Worm (Caenorhabditis elegans) whole organism, L2 larva: ENCODE data around the gene sel-11.
A peak's percentile ranks its signal among the peaks of the same experiment; 100 is the strongest.

Experiments
- C34F6.9 ChIP-seq: fragments of 150-350 bp; optimal IDR thresholded peaks from 2 replicates; lab custom pipeline; 2014; ENCODE audit warnings: missing biosample characterization, missing genetic modification characterization
- F13H6.1 ChIP-seq: sonication (generic microtip); optimal IDR thresholded peaks from 2 replicates; lab custom pipeline; 2016; ENCODE audit warnings: missing genetic modification characterization, missing compliant biosample characterization
- R02D3.7 ChIP-seq: fragments of 150-350 bp; optimal IDR thresholded peaks from 2 replicates; lab custom pipeline; 2014; ENCODE audit warnings: missing biosample characterization, missing genetic modification characterization
- Y55F3AM.14 ChIP-seq: fragments of 200-800 bp; sonication (Bioruptor generic); optimal IDR thresholded peaks from 2 replicates; lab custom pipeline; 2018; ENCODE audit warnings: mild to moderate bottlenecking, missing genetic modification characterization, missing compliant biosample characterization
- ZK546.5 ChIP-seq: sonication (generic microtip); optimal IDR thresholded peaks from 2 replicates; lab custom pipeline; 2017; ENCODE audit warnings: missing biosample characterization, missing genetic modification characterization
- alr-1 ChIP-seq: fragments of 150-350 bp; optimal IDR thresholded peaks from 2 replicates; lab custom pipeline; 2014; ENCODE audit warnings: missing biosample characterization, missing genetic modification characterization
- aly-2 ChIP-seq: fragments of 150-350 bp; optimal IDR thresholded peaks from 2 replicates; lab custom pipeline; 2014; ENCODE audit warnings: missing biosample characterization, missing genetic modification characterization
- ama-1 ChIP-seq: fragments of 150-350 bp; optimal IDR thresholded peaks from 2 replicates; lab custom pipeline; 2018; ENCODE audit warnings: inconsistent platforms
- blmp-1 ChIP-seq: sonication (generic microtip); optimal IDR thresholded peaks from 2 replicates; lab custom pipeline; 2017; ENCODE audit warnings: missing genetic modification characterization, mild to moderate bottlenecking, missing compliant biosample characterization, antibody characterized with exemption, moderate library complexity; ENCODE audit not compliant: insufficient read depth
- ceh-16 ChIP-seq: fragments of 150-350 bp; optimal IDR thresholded peaks from 2 replicates; lab custom pipeline; 2014; ENCODE audit warnings: missing biosample characterization, missing genetic modification characterization
- ceh-82 ChIP-seq: fragments of 150-350 bp; optimal IDR thresholded peaks from 2 replicates; lab custom pipeline; 2014; ENCODE audit warnings: missing biosample characterization, missing genetic modification characterization
- crh-2 ChIP-seq: sonication (generic microtip); optimal IDR thresholded peaks from 2 replicates; lab custom pipeline; 2017; ENCODE audit warnings: missing biosample characterization, missing genetic modification characterization
- dmd-4 ChIP-seq: sonication (generic microtip); optimal IDR thresholded peaks from 2 replicates; lab custom pipeline; 2017; ENCODE audit warnings: missing biosample characterization, missing genetic modification characterization
- egl-27 ChIP-seq: sonication (generic microtip); optimal IDR thresholded peaks from 3 replicates; lab custom pipeline; 2017; ENCODE audit warnings: missing biosample characterization, missing genetic modification reagents, missing genetic modification characterization
- elt-1 ChIP-seq: fragments of 150-350 bp; optimal IDR thresholded peaks from 2 replicates; lab custom pipeline; 2014; ENCODE audit warnings: missing biosample characterization, missing genetic modification characterization
- elt-3 ChIP-seq: sonication (generic microtip); optimal IDR thresholded peaks from 2 replicates; lab custom pipeline; 2017; ENCODE audit warnings: missing biosample characterization, missing genetic modification characterization
- lin-13 ChIP-seq: fragments of 150-350 bp; optimal IDR thresholded peaks from 2 replicates; lab custom pipeline; 2014; ENCODE audit warnings: missing biosample characterization, missing genetic modification reagents, missing genetic modification characterization
- lin-39 ChIP-seq: fragments of 150-350 bp; optimal IDR thresholded peaks from 2 replicates; lab custom pipeline; 2014; ENCODE audit warnings: missing biosample characterization, missing genetic modification reagents, missing genetic modification characterization
- lsy-2 ChIP-seq, 2 experiments: fragments of 150-350 bp in 1 of 2; sonication (generic microtip) in 1 of 2; optimal IDR thresholded peaks; 2 replicates each; lab custom pipeline; 2014 to 2017; ENCODE audit warnings: missing biosample characterization in 2 of 2, missing genetic modification characterization in 2 of 2
- mab-5 ChIP-seq: fragments of 150-350 bp; optimal IDR thresholded peaks from 2 replicates; lab custom pipeline; 2014; ENCODE audit warnings: missing biosample characterization, missing genetic modification characterization
- mdl-1 ChIP-seq, 2 experiments: fragments of 150-350 bp in 1 of 2; sonication (generic microtip) in 1 of 2; optimal IDR thresholded peaks; 2 replicates each; lab custom pipeline; 2017; ENCODE audit warnings: missing biosample characterization in 2 of 2, missing genetic modification characterization in 2 of 2
- nhr-10 ChIP-seq: sonication (generic microtip); optimal IDR thresholded peaks from 2 replicates; lab custom pipeline; 2017; ENCODE audit warnings: missing biosample characterization, missing genetic modification characterization
- nhr-11 ChIP-seq: fragments of 150-350 bp; optimal IDR thresholded peaks from 2 replicates; lab custom pipeline; 2014; ENCODE audit warnings: missing biosample characterization, missing genetic modification characterization
- nhr-12 ChIP-seq: fragments of 150-350 bp; optimal IDR thresholded peaks from 2 replicates; lab custom pipeline; 2014; ENCODE audit warnings: missing biosample characterization, missing genetic modification characterization
- nhr-129 ChIP-seq: fragments of 150-350 bp; optimal IDR thresholded peaks from 2 replicates; lab custom pipeline; 2014; ENCODE audit warnings: missing biosample characterization, missing genetic modification characterization
- nhr-21 ChIP-seq: fragments of 150-350 bp; optimal IDR thresholded peaks from 2 replicates; lab custom pipeline; 2014; ENCODE audit warnings: missing biosample characterization, missing genetic modification characterization
- nhr-23 ChIP-seq: fragments of 150-350 bp; optimal IDR thresholded peaks from 2 replicates; lab custom pipeline; 2014; ENCODE audit warnings: missing biosample characterization, missing genetic modification reagents, missing genetic modification characterization
- nhr-237 ChIP-seq: fragments of 150-350 bp; optimal IDR thresholded peaks from 2 replicates; lab custom pipeline; 2014; ENCODE audit warnings: missing biosample characterization, missing genetic modification characterization
- nhr-25 ChIP-seq: fragments of 150-350 bp; sonication (generic microtip); optimal IDR thresholded peaks from 3 replicates; lab custom pipeline; 2014; ENCODE audit warnings: missing biosample characterization, missing genetic modification characterization
- nhr-6 ChIP-seq: fragments of 150-350 bp; optimal IDR thresholded peaks from 2 replicates; lab custom pipeline; 2014; ENCODE audit warnings: missing biosample characterization, missing genetic modification characterization
- nhr-77 ChIP-seq: fragments of 150-350 bp; optimal IDR thresholded peaks from 2 replicates; lab custom pipeline; 2014; ENCODE audit warnings: missing biosample characterization, missing genetic modification characterization
- peb-1 ChIP-seq: fragments of 150-350 bp; optimal IDR thresholded peaks from 2 replicates; lab custom pipeline; 2014; ENCODE audit warnings: missing biosample characterization, missing genetic modification characterization
- skn-1 ChIP-seq: sonication (generic microtip); optimal IDR thresholded peaks from 2 replicates; lab custom pipeline; 2017; ENCODE audit warnings: missing biosample characterization, missing genetic modification characterization
- sma-3 ChIP-seq: sonication (generic microtip); optimal IDR thresholded peaks from 2 replicates; lab custom pipeline; 2016; ENCODE audit warnings: missing genetic modification reagents, missing genetic modification characterization, missing compliant biosample characterization
- sma-9 ChIP-seq, 2 experiments: fragments of 150-350 bp in 1 of 2; sonication (generic microtip) in 1 of 2; optimal IDR thresholded peaks; 2 replicates each; lab custom pipeline; 2014 to 2016; ENCODE audit warnings: missing genetic modification characterization in 2 of 2, mild to moderate bottlenecking in 1 of 2, missing biosample characterization in 1 of 2, missing compliant biosample characterization in 1 of 2, missing genetic modification reagents in 1 of 2, moderate library complexity in 1 of 2
- snpc-4 ChIP-seq: fragments of 150-350 bp; optimal IDR thresholded peaks from 2 replicates; lab custom pipeline; 2014; ENCODE audit warnings: missing biosample characterization, missing genetic modification characterization
- unc-39 ChIP-seq: fragments of 150-350 bp; optimal IDR thresholded peaks from 2 replicates; lab custom pipeline; 2014; ENCODE audit warnings: missing biosample characterization, missing genetic modification characterization
- unc-55 ChIP-seq: fragments of 150-350 bp; sonication (generic microtip); optimal IDR thresholded peaks from 3 replicates; lab custom pipeline; 2014; ENCODE audit warnings: missing biosample characterization, missing genetic modification reagents, missing genetic modification characterization
- unc-62 ChIP-seq: fragments of 150-350 bp; optimal IDR thresholded peaks from 2 replicates; lab custom pipeline; 2014; ENCODE audit warnings: missing biosample characterization, missing genetic modification reagents, missing genetic modification characterization
- zag-1 ChIP-seq: fragments of 150-350 bp; optimal IDR thresholded peaks from 2 replicates; lab custom pipeline; 2014; ENCODE audit warnings: missing biosample characterization, missing genetic modification characterization
- ztf-1 ChIP-seq: fragments of 200-800 bp; sonication (Bioruptor generic); conservative IDR thresholded peaks from 2 replicates; pipeline ENCODE4 v1.3.6; 2022; ENCODE audit warnings: missing genetic modification characterization, missing compliant biosample characterization
- ztf-11 ChIP-seq: sonication (generic microtip); optimal IDR thresholded peaks from 2 replicates; lab custom pipeline; 2017; ENCODE audit warnings: missing biosample characterization, missing genetic modification characterization
- ztf-4 ChIP-seq: fragments of 150-350 bp; optimal IDR thresholded peaks from 2 replicates; lab custom pipeline; 2014; ENCODE audit warnings: missing biosample characterization, missing genetic modification characterization

sel-11 gene

DNA sequence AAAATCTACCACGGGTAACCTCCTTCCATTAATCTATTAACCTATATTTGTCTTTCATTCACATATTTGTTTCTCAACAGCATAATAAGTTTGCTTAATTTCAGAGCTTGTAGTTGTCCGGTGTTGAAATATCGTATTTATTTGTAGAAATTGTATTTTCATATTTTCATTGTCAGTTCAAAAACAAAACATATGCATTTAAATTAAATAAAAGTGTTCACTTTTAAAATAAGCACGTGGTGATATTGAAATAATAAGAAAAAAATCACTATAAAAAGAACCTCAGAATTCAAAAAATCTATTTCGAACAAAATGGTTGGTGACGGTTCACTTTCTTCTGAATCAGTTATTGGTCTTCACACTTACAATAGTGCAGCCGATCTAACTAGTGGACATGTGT lies 8.5 kb upstream of the sel-11 start, which contains the start of gene T04F3.3:
TSS of gene T04F3.3 (plus strand) at position 301 of the 400 bp plus-strand sequence.
- no peak for TF ChIP-seq nhr-129 (tag; lab: Kevin White, UChicago)
- TF ChIP-seq ztf-4 = no peak

DNA sequence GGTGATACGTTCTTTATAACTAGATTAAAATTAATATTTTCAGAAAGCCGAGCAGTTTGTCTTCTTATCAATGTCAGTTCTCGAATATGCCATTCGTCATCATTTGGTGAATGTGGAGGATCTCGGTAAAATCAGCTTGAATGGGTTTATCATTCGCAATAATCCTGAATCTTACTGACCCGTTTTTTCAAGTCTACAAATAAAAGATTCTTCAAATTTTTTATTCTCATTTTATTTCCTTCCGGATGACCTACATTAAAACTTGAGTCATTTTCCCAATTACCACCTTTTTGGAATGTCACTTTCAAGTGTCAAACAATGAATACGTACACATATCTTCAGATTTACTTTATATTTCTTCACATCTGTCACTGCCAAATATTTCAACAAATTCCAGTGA lies 6.8 kb upstream of the sel-11 start, which contains the start of gene T04F3.5:
TSS of gene T04F3.5 (plus strand) at position 301 of the 400 bp plus-strand sequence.
- TF ChIP-seq nhr-11 (tag; lab: Kevin White, UChicago) = no peak
- no peak for TF ChIP-seq nhr-10 (tag; lab: Kevin White, UChicago)
- TF ChIP-seq nhr-129 (tag; lab: Kevin White, UChicago) = no peak
- no peak for TF ChIP-seq snpc-4 (tag; lab: Kevin White, UChicago)
- TF ChIP-seq sma-3 (GFP tag; lab: Kevin White, UChicago) = no peak
- no peak for TF ChIP-seq sma-9 (GFP tag; optimal IDR thresholded peaks at IDR 0.05; lab: Kevin White, UChicago)
- no peak for TF ChIP-seq sma-9 (tag; optimal IDR thresholded peaks at IDR 0.05; lab: Kevin White, UChicago)
- no peak for TF ChIP-seq blmp-1 (tag; lab: Kevin White, UChicago)
- no peak for TF ChIP-seq aly-2 (tag; lab: Kevin White, UChicago)
- TF ChIP-seq nhr-77 (tag; lab: Kevin White, UChicago) = no peak
- TF ChIP-seq egl-27 (tag; lab: Kevin White, UChicago) = no peak
- no peak for TF ChIP-seq ztf-4
- TF ChIP-seq peb-1 (tag; lab: Kevin White, UChicago) = no peak
- no peak for TF ChIP-seq mab-5
- no peak for TF ChIP-seq ZK546.5 (tag; lab: Kevin White, UChicago)
- no peak for TF ChIP-seq elt-1 (tag; lab: Kevin White, UChicago)
- TF ChIP-seq ceh-82 (tag; lab: Kevin White, UChicago) = no peak
- TF ChIP-seq C34F6.9 (tag; lab: Kevin White, UChicago) = no peak
- no peak for TF ChIP-seq lsy-2 (tag; optimal IDR thresholded peaks at IDR 0.05; lab: Kevin White, UChicago)
- TF ChIP-seq elt-3 = no peak

- TF ChIP-seq lsy-2 (tag; optimal IDR thresholded peaks at IDR 0.05; lab: Kevin White, UChicago) = peak in 1 of 2 experiments; percentile 22
- TF ChIP-seq nhr-6 (tag; lab: Kevin White, UChicago) = no peak
- TF ChIP-seq alr-1 = no peak
- no peak for TF ChIP-seq ztf-1 (GFP tag; lab: Robert Waterston, UW)
These were observed 4.3 kb upstream of the sel-11 start, which contains the start of gene T04F3.4 for ce11 chrV:11762863-11763262. TSS of gene T04F3.4 (minus strand) at chrV:11763049.

DNA sequence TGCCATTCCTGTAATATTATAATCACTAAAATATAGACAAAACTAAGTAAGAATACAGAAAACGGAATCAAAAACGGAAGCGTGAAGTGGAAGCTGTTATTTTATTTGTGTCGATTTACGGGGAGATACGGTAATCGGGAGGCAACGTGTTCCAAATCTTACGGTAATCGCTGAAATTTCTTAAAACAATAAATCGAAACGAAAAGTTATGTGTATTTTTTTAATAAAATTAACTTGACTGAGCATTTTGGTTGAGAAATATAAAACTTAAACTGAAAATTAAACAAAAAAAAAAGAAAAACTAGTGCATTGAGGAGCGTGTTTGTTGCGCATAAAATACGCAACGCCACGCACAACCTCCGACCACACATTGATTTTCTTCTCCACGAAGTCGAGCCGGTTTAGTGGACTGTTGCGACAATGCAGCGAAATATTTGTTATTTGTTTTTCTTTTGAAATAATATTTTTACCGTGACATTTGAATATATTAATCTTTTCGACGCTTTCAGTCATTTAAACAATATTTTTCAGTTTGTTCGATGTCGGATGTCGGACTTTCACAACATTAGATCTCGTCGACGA lies 2.7 kb upstream of the sel-11 start, which contains the start of the genes F55A11.1 and syx-5:
TSS of gene F55A11.1 (minus strand) at position 13 of the 582 bp plus-strand sequence.
TSS of gene syx-5 (plus strand) at position 532 of the 582 bp plus-strand sequence.
- TF ChIP-seq aly-2 (tag; lab: Kevin White, UChicago) (no peak), ceh-82 (tag; lab: Kevin White, UChicago) (no peak), alr-1 (no peak), nhr-77 (tag; lab: Kevin White, UChicago) (peak; percentile 41), nhr-25 (peak; percentile 95), elt-1 (tag; lab: Kevin White, UChicago) (no peak), dmd-4 (peak; percentile 39), nhr-237 (tag; lab: Kevin White, UChicago) (peak; percentile 61), unc-62 (peak; percentile 5), ceh-16 (tag; lab: Kevin White, UChicago) (no peak), blmp-1 (tag; lab: Kevin White, UChicago) (peak; percentile 30), ama-1 (lab: Kevin White, UChicago) (no peak), ztf-4 (peak; percentile 34), unc-39 (tag; lab: Kevin White, UChicago) (no peak), nhr-10 (tag; lab: Kevin White, UChicago) (peak; percentile 13), skn-1 (peak; percentile 57), lsy-2 (tag; optimal IDR thresholded peaks at IDR 0.05; lab: Kevin White, UChicago) (peak; percentile 100), F13H6.1 (tag; lab: Kevin White, UChicago) (peak; percentile 90), ZK546.5 (tag; lab: Kevin White, UChicago) (peak; percentile 30), crh-2 (peak; percentile 95), unc-55 (peak; percentile 93), ztf-1 (GFP tag; lab: Robert Waterston, UW) (no peak), C34F6.9 (tag; lab: Kevin White, UChicago) (peak; percentile 96), nhr-11 (tag; lab: Kevin White, UChicago) (no peak), egl-27 (tag; lab: Kevin White, UChicago) (peak; percentile 62), mab-5 (peak; percentile 82), lin-13 (GFP tag; lab: Kevin White, UChicago) (peak; percentile 86), zag-1 (peak; percentile 22), elt-3 (no peak), nhr-129 (tag; lab: Kevin White, UChicago) (peak; percentile 57), R02D3.7 (tag; lab: Kevin White, UChicago) (peak; percentile 96), lin-39 (tag; lab: Kevin White, UChicago) (no peak), nhr-6 (tag; lab: Kevin White, UChicago) (peak; percentile 90), mdl-1 (tag; optimal IDR thresholded peaks at IDR 0.05; lab: Kevin White, UChicago) (peak; percentile 23 to 73), nhr-12 (tag; lab: Kevin White, UChicago) (no peak), Y55F3AM.14 (GFP tag; lab: Kevin White, UChicago) (peak; percentile 48), ztf-11 (no peak), sma-3 (GFP tag; lab: Kevin White, UChicago) (peak; percentile 90), nhr-23 (no peak), nhr-21 (tag; lab: Kevin White, UChicago) (peak; percentile 90)
